Worm (Caenorhabditis elegans) whole organism, L4 larva: ENCODE results near the gene mrps-12.
A peak's percentile ranks its signal among the peaks of the same experiment; 100 is the strongest.

Experiments
- D1046.2 ChIP-seq: fragments of 200-800 bp; sonication (Bioruptor generic); IDR thresholded peaks from 2 replicates; pipeline ENCODE4 v1.3.6; 2022; ENCODE audit warnings: missing genetic modification characterization, missing compliant biosample characterization
- F10B5.3 ChIP-seq: sonication (generic microtip); optimal IDR thresholded peaks from 2 replicates; lab custom pipeline; 2016; ENCODE audit warnings: mild to moderate bottlenecking, missing genetic modification characterization, missing compliant biosample characterization
- F37D6.2 ChIP-seq: sonication (generic microtip); optimal IDR thresholded peaks from 2 replicates; lab custom pipeline; 2016; ENCODE audit warnings: mild to moderate bottlenecking, missing genetic modification characterization, missing compliant biosample characterization
- T20F7.1 ChIP-seq: fragments of 200-800 bp; sonication (Bioruptor generic); optimal IDR thresholded peaks from 2 replicates; lab custom pipeline; 2018; ENCODE audit warnings: mild to moderate bottlenecking, missing genetic modification characterization, missing compliant biosample characterization
- T26A8.4 ChIP-seq: fragments of 200-800 bp; sonication (Bioruptor generic); IDR thresholded peaks from 2 replicates; pipeline ENCODE4 v1.3.6; 2022; ENCODE audit warnings: missing genetic modification characterization, missing compliant biosample characterization
- Y75B8A.6 ChIP-seq: fragments of 200-800 bp; sonication (Bioruptor generic); IDR thresholded peaks from 2 replicates; pipeline ENCODE4 v1.3.6; 2022; ENCODE audit warnings: missing genetic modification reagents, missing genetic modification characterization, missing compliant biosample characterization
- aha-1 ChIP-seq: fragments of 150-350 bp; peaks from one replicate; lab custom pipeline; 2014; ENCODE audit warnings: missing biosample characterization, missing genetic modification characterization
- cey-2 ChIP-seq: sonication (generic microtip); optimal IDR thresholded peaks from 3 replicates; lab custom pipeline; 2017; ENCODE audit warnings: missing genetic modification characterization, mild to moderate bottlenecking, missing compliant biosample characterization, antibody characterized with exemption, borderline replicate concordance; ENCODE audit not compliant: insufficient read depth
- daf-16 ChIP-seq, 3 experiments: sonication (generic microtip); optimal IDR thresholded peaks; 2 replicates each; lab custom pipeline; 2016 to 2017; ENCODE audit warnings: missing genetic modification characterization in 3 of 3, missing genetic modification reagents in 3 of 3, mild to moderate bottlenecking in 2 of 3, missing compliant biosample characterization in 2 of 3, missing biosample characterization in 1 of 3, moderate library complexity in 1 of 3
- daf-19 ChIP-seq: fragments of 200-800 bp; sonication (Bioruptor generic); conservative IDR thresholded peaks from 2 replicates; pipeline ENCODE4 v1.3.6; 2022; ENCODE audit warnings: missing genetic modification characterization, missing compliant biosample characterization
- dmd-6 ChIP-seq: fragments of 200-800 bp; sonication (Bioruptor generic); IDR thresholded peaks from 2 replicates; pipeline ENCODE4 v1.3.6; 2022; ENCODE audit warnings: missing genetic modification reagents, missing genetic modification characterization, missing compliant biosample characterization
- dmd-8 ChIP-seq: fragments of 200-800 bp; sonication (Bioruptor generic); IDR thresholded peaks from 2 replicates; pipeline ENCODE4 v1.3.6; 2022; ENCODE audit warnings: missing genetic modification characterization, missing compliant biosample characterization
- duxl-1 ChIP-seq: sonication (generic microtip); optimal IDR thresholded peaks from 2 replicates; lab custom pipeline; 2016; ENCODE audit warnings: mild to moderate bottlenecking, missing genetic modification characterization, moderate library complexity, missing compliant biosample characterization; ENCODE audit not compliant: poor library complexity
- dve-1 ChIP-seq: sonication (generic microtip); optimal IDR thresholded peaks from 2 replicates; lab custom pipeline; 2017; ENCODE audit warnings: antibody characterized with exemption, mild to moderate bottlenecking, missing genetic modification characterization, missing compliant biosample characterization; ENCODE audit not compliant: insufficient read depth
- hlh-11 ChIP-seq: fragments of 200-800 bp; sonication (Bioruptor generic); optimal IDR thresholded peaks from 2 replicates; lab custom pipeline; 2018; ENCODE audit warnings: mild to moderate bottlenecking, missing genetic modification characterization, missing compliant biosample characterization
- lsy-2 ChIP-seq, 2 experiments: fragments of 150-350 bp in 1 of 2; sonication (generic microtip) in 1 of 2; optimal IDR thresholded peaks; 2 replicates each; lab custom pipeline; 2014 to 2017; ENCODE audit warnings: missing biosample characterization in 2 of 2, missing genetic modification characterization in 2 of 2
- mep-1 ChIP-seq: fragments of 150-350 bp; sonication (generic microtip); optimal IDR thresholded peaks from 3 replicates; lab custom pipeline; 2014; ENCODE audit warnings: missing biosample characterization, missing genetic modification characterization
- nhr-111 ChIP-seq: fragments of 200-800 bp; sonication (Bioruptor generic); optimal IDR thresholded peaks from 2 replicates; lab custom pipeline; 2018; ENCODE audit warnings: mild to moderate bottlenecking, missing genetic modification characterization, missing compliant biosample characterization
- nhr-28 ChIP-seq: fragments of 150-350 bp; optimal IDR thresholded peaks from 2 replicates; lab custom pipeline; 2014; ENCODE audit warnings: missing biosample characterization, missing genetic modification characterization
- php-3 ChIP-seq: fragments of 200-800 bp; sonication (Bioruptor generic); IDR thresholded peaks from 2 replicates; pipeline ENCODE4 v1.3.6; 2022; ENCODE audit warnings: missing genetic modification reagents, missing genetic modification characterization, missing compliant biosample characterization
- sdz-12 ChIP-seq: fragments of 200-800 bp; sonication (Bioruptor generic); optimal IDR thresholded peaks from 2 replicates; lab custom pipeline; 2018; ENCODE audit warnings: mild to moderate bottlenecking, missing genetic modification characterization, missing compliant biosample characterization
- snpc-4 ChIP-seq: fragments of 150-350 bp; optimal IDR thresholded peaks from 2 replicates; lab custom pipeline; 2014; ENCODE audit warnings: missing biosample characterization, missing genetic modification characterization
- tag-97 ChIP-seq: fragments of 200-800 bp; sonication (Bioruptor generic); IDR thresholded peaks from 2 replicates; pipeline ENCODE4 v1.3.6; 2022; ENCODE audit warnings: missing genetic modification characterization, missing compliant biosample characterization
- unc-130 ChIP-seq: sonication (generic microtip); optimal IDR thresholded peaks from 2 replicates; lab custom pipeline; 2016; ENCODE audit warnings: missing genetic modification reagents, missing genetic modification characterization, missing compliant biosample characterization
- unc-39 ChIP-seq: sonication (generic microtip); optimal IDR thresholded peaks from 2 replicates; lab custom pipeline; 2017; ENCODE audit warnings: missing biosample characterization, missing genetic modification characterization
- unc-62 ChIP-seq, 3 experiments: fragments of 150-350 bp in 1 of 3; sonication (generic microtip); optimal IDR thresholded peaks in 2 of 3; peaks in 1 of 3; 1 replicate in 1 of 3; 2 replicates in 2 of 3; lab custom pipeline; 2014 to 2017; ENCODE audit warnings: missing biosample characterization in 3 of 3, missing genetic modification characterization in 3 of 3, missing genetic modification reagents in 3 of 3, missing genotype in 1 of 3
- zip-2 ChIP-seq: fragments of 150-350 bp; optimal IDR thresholded peaks from 2 replicates; lab custom pipeline; 2014; ENCODE audit warnings: missing biosample characterization, missing genetic modification characterization

Gene mrps-12

ce11 chrV:20851847-20852386 lies 14.0 kb downstream of the mrps-12 start, which contains the start of gene ndua-1 (continued):
- no peak for TF ChIP-seq tag-97
- TF ChIP-seq, all 104 proteins: peak for 10

- TF ChIP-seq unc-62 (GFP tag; optimal IDR thresholded peaks at IDR 0.05 in 1 of 2; lab: Kevin White, UChicago), result peak in 1 of 2 experiments; percentile 81
- TF ChIP-seq unc-62 (tag; optimal IDR thresholded peaks at IDR 0.05; lab: Kevin White, UChicago), result no peak
- TF ChIP-seq daf-16 (GFP tag; optimal IDR thresholded peaks at IDR 0.05; lab: Kevin White, UChicago), result no peak
- TF ChIP-seq daf-16 (tag; optimal IDR thresholded peaks at IDR 0.05; lab: Kevin White, UChicago), result peak; percentile 56
- no peak for TF ChIP-seq cey-2
- TF ChIP-seq, all 104 proteins: peak for 2
Measured at ce11 chrV:20853581-20854161, 15.8 kb downstream of the mrps-12 start, which contains the start of gene F31D4.5. TSS of gene F31D4.5 (plus strand) at chrV:20854071.

ce11 chrV:20861080-20861479 lies 23.2 kb downstream of the mrps-12 start, which contains the start of gene try-4:
TSS of gene try-4 (minus strand) at chrV:20861153.
- TF ChIP-seq D1046.2, result no peak
- no peak for TF ChIP-seq daf-16 (GFP tag; optimal IDR thresholded peaks at IDR 0.05; lab: Kevin White, UChicago)
- TF ChIP-seq daf-16 (tag; optimal IDR thresholded peaks at IDR 0.05; lab: Kevin White, UChicago), result no peak
- peak in 1 of 2 experiments; percentile 97 for TF ChIP-seq unc-62 (GFP tag; optimal IDR thresholded peaks at IDR 0.05 in 1 of 2; lab: Kevin White, UChicago)
- TF ChIP-seq unc-62 (tag; optimal IDR thresholded peaks at IDR 0.05; lab: Kevin White, UChicago), result no peak
- TF ChIP-seq nhr-28 (tag; lab: Kevin White, UChicago), result peak; percentile 10
- no peak for TF ChIP-seq unc-130 (GFP tag; lab: Kevin White, UChicago)

- no peak for TF ChIP-seq Y75B8A.6 (GFP tag; lab: Robert Waterston, UW)
- TF ChIP-seq aha-1 (tag; lab: Kevin White, UChicago), result peak; percentile 67
Measured at ce11 chrV:20862681-20863080, 24.8 kb downstream of the mrps-12 start, which contains the start of gene twk-35. TSS of gene twk-35 (plus strand) at chrV:20862981.

- TF ChIP-seq mep-1 (tag; lab: Kevin White, UChicago) (peak; percentile 59), sdz-12 (no peak), F37D6.2 (tag; lab: Kevin White, UChicago) (no peak), nhr-28 (tag; lab: Kevin White, UChicago) (peak; percentile 18), lsy-2 (tag; optimal IDR thresholded peaks at IDR 0.05; lab: Kevin White, UChicago) (peak in 1 of 2 experiments; percentile 27), zip-2 (tag; lab: Kevin White, UChicago) (no peak), nhr-111 (no peak), dmd-6 (GFP tag; lab: Robert Waterston, UW) (peak; percentile 68), dmd-8 (GFP tag; lab: Robert Waterston, UW) (no peak), cey-2 (no peak), dve-1 (peak; percentile 70), T20F7.1 (GFP tag; lab: Kevin White, UChicago) (peak; percentile 48), hlh-11 (peak; percentile 58), daf-16 (GFP tag; optimal IDR thresholded peaks at IDR 0.05; lab: Kevin White, UChicago) (no peak), daf-16 (tag; optimal IDR thresholded peaks at IDR 0.05; lab: Kevin White, UChicago) (peak; percentile 96)
- TF ChIP-seq, all 104 proteins: peak for 8
Measured at ce11 chrV:20866406-20866805, 28.5 kb downstream of the mrps-12 start.

ce11 chrV:20868329-20868728 lies 30.4 kb downstream of the mrps-12 start, which contains the start of gene F31D4.8:
TSS of gene F31D4.8 (minus strand) at chrV:20868429.
- TF ChIP-seq T26A8.4 (no peak), dmd-8 (GFP tag; lab: Robert Waterston, UW) (no peak), daf-16 (GFP tag; optimal IDR thresholded peaks at IDR 0.05; lab: Kevin White, UChicago) (no peak), daf-16 (tag; optimal IDR thresholded peaks at IDR 0.05; lab: Kevin White, UChicago) (peak; percentile 20), aha-1 (tag; lab: Kevin White, UChicago) (peak; percentile 41)

- TF ChIP-seq aha-1 (tag; lab: Kevin White, UChicago), result peak; percentile 61
- no peak for TF ChIP-seq snpc-4 (tag; lab: Kevin White, UChicago)
- TF ChIP-seq zip-2 (tag; lab: Kevin White, UChicago), result no peak
- no peak for TF ChIP-seq unc-39 (tag; lab: Kevin White, UChicago)
- TF ChIP-seq duxl-1 (tag; lab: Kevin White, UChicago), result no peak
- no peak for TF ChIP-seq php-3 (GFP tag; lab: Robert Waterston, UW)
- no peak for TF ChIP-seq daf-19 (GFP tag; lab: Robert Waterston, UW)
- no peak for TF ChIP-seq F10B5.3 (tag; lab: Kevin White, UChicago)
Measured at ce11 chrV:20870633-20871032, 32.8 kb downstream of the mrps-12 start.
